Worm (Caenorhabditis elegans) whole organism, mixed stage, embryonic: ENCODE measurements around the gene T13C2.3.

ENCODE experiments used
- blmp-1 ChIP-seq: fragments of 150-350 bp; optimal IDR thresholded peaks from 2 replicates; lab custom pipeline; 2014; ENCODE audit warnings: missing biosample characterization, missing genetic modification characterization
- nhr-2 ChIP-seq: fragments of 150-350 bp; optimal IDR thresholded peaks from 2 replicates; lab custom pipeline; 2014; ENCODE audit warnings: missing biosample characterization, missing genetic modification characterization
- nhr-28 ChIP-seq: fragments of 150-350 bp; optimal IDR thresholded peaks from 2 replicates; lab custom pipeline; 2014; ENCODE audit warnings: missing biosample characterization, missing genetic modification characterization
- nhr-76 ChIP-seq: sonication (generic microtip); optimal IDR thresholded peaks from 2 replicates; lab custom pipeline; 2017; ENCODE audit warnings: missing biosample characterization, missing genetic modification characterization
- unc-62 ChIP-seq: fragments of 150-350 bp; optimal IDR thresholded peaks from 2 replicates; lab custom pipeline; 2014; ENCODE audit warnings: missing biosample characterization, missing genetic modification reagents, missing genetic modification characterization

ce11 chrII:6752027-6752426, 37.0 kb upstream of the T13C2.3 start, which contains the start of gene F41G3.19:
- TF ChIP-seq unc-62 (GFP tag; lab: Kevin White, UChicago): no peak
- TF ChIP-seq nhr-2 (tag; lab: Kevin White, UChicago): no peak
- TF ChIP-seq blmp-1 (tag; lab: Kevin White, UChicago): no peak
- no peak for TF ChIP-seq nhr-76 (tag; lab: Kevin White, UChicago)
- TF ChIP-seq nhr-28 (tag; lab: Kevin White, UChicago): no peak
